Worm (Caenorhabditis elegans): ENCODE results near the gene sru-20.

Gene sru-20

DNA sequence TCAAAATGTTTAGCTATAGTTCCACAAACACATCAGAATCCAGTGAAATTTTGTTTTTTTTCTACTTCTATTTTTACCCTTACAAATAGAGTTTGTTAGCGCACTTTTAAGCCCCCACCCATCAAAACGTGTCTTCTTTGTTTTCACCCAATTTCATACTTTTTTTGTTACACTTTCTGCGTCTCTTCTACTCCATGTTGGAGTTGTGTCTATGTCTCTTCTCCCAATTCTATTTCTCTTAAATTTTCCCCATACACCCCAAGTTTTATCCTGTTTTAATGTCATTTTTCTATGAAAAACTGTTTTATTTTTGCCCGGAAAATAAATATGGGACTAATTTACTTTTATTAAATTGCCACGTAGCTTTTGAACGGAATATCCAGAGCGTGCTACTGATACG lies 50.1 kb downstream of the sru-20 start:
- TF ChIP-seq eyg-1 (tag; optimal IDR thresholded peaks at IDR 0.05) (no peak), ceh-14 (tag; optimal IDR thresholded peaks at IDR 0.05) (no peak), sox-4 (tag; optimal IDR thresholded peaks at IDR 0.05) (no peak), elt-2 (tag; optimal IDR thresholded peaks at IDR 0.05) (no peak), ceh-30 (tag; optimal IDR thresholded peaks at IDR 0.05) (no peak), ama-1 (optimal IDR thresholded peaks at IDR 0.05) (no peak), K09A11.1 (tag; optimal IDR thresholded peaks at IDR 0.05; ENCODE audit: insufficient read depth) (no peak), pros-1 (tag; optimal IDR thresholded peaks at IDR 0.05) (no peak), hlh-13 (GFP tag; optimal IDR thresholded peaks at IDR 0.05) (no peak), sdc-2 (tag; optimal IDR thresholded peaks at IDR 0.05) (no peak)

- TF ChIP-seq hlh-30 (tag; optimal IDR thresholded peaks at IDR 0.05; ENCODE audit: insufficient read depth) (no peak), nfya-1 (tag; optimal IDR thresholded peaks at IDR 0.05) (no peak), nhr-232 (tag; optimal IDR thresholded peaks at IDR 0.05) (no peak), ceh-48 (tag; optimal IDR thresholded peaks at IDR 0.05) (no peak), elt-4 (tag; optimal IDR thresholded peaks at IDR 0.05) (no peak), ceh-34 (tag; optimal IDR thresholded peaks at IDR 0.05) (no peak), C08G9.2 (tag; optimal IDR thresholded peaks at IDR 0.05) (no peak), ceh-14 (tag; optimal IDR thresholded peaks at IDR 0.05) (no peak), pat-9 (tag; optimal IDR thresholded peaks at IDR 0.05) (no peak), ceh-31 (tag; optimal IDR thresholded peaks at IDR 0.05) (no peak), pha-4 (tag; optimal IDR thresholded peaks at IDR 0.05) (no peak), unc-55 (GFP tag; optimal IDR thresholded peaks at IDR 0.05) (no peak)
Measured at ce11 chrIV:12545902-12546301, 50.6 kb downstream of the sru-20 start.
